Fruit fly (Drosophila melanogaster) whole organism: ENCODE measurements around the gene CG42577.
"Not testable (repeated sequence)": the region's sequence is repeated elsewhere in the genome, so short reads cannot be mapped to it uniquely, and the experiment has no call there.

Experiments used
- CG8478 ChIP-seq: fragments of >200 bp; optimal IDR thresholded peaks from 2 replicates; lab custom pipeline; 2018; ENCODE audit warnings: inconsistent platforms
- Dll ChIP-seq: fragments of >200 bp; optimal IDR thresholded peaks from 2 replicates; lab custom pipeline; 2017
- EcR ChIP-seq, 2 experiments: fragments of >200 bp; optimal IDR thresholded peaks; 2 replicates each; lab custom pipeline; 2017; ENCODE audit warnings: missing biosample characterization in 2 of 2, missing genetic modification characterization in 2 of 2, missing genetic modification reagents in 2 of 2
- pan ChIP-seq: fragments of >200 bp; optimal IDR thresholded peaks from 2 replicates; lab custom pipeline; 2017
- psq ChIP-seq: fragments of >200 bp; optimal IDR thresholded peaks from 2 replicates; lab custom pipeline; 2017
- usp ChIP-seq: fragments of >200 bp; optimal IDR thresholded peaks from 2 replicates; lab custom pipeline; 2017; ENCODE audit warnings: missing biosample characterization, missing genetic modification characterization, mixed read lengths

Gene CG42577

dm6 chrX:20258939-20259338 is at the start of gene CG42577:
CG42577 (plus strand) TSS chrX:20259239.
- TF ChIP-seq CG8478 (lab: Kevin White, UChicago); pan (lab: Kevin White, UChicago); EcR (GFP tag; optimal IDR thresholded peaks at IDR 0.05; lab: Kevin White, UChicago): not testable (repeated sequence)

dm6 chrX:20209503-20209902 is 49.5 kb upstream of the CG42577 start, which contains the start of gene SdicB:
SdicB (minus strand) TSS chrX:20209603.
- not testable (repeated sequence) for TF ChIP-seq EcR (GFP tag; optimal IDR thresholded peaks at IDR 0.05; lab: Kevin White, UChicago); Dll (lab: Kevin White, UChicago); CG8478 (lab: Kevin White, UChicago)

- TF ChIP-seq pan, CG8478, Dll (lab: Kevin White, UChicago): not testable (repeated sequence)
These were observed 41.9 kb upstream of the CG42577 start, which contains the start of gene SdicC for dm6 chrX:20217159-20217558. SdicC (minus strand) TSS chrX:20217259.

dm6 chrX:20224920-20225319 is 34.1 kb upstream of the CG42577 start, which contains the start of gene Sdic4:
Sdic4 (minus strand) TSS chrX:20225020.
- TF ChIP-seq Dll (lab: Kevin White, UChicago); usp (GFP tag; lab: Kevin White, UChicago); pan (lab: Kevin White, UChicago): not testable (repeated sequence)

- TF ChIP-seq EcR (GFP tag; optimal IDR thresholded peaks at IDR 0.05; lab: Kevin White, UChicago): no peak
- TF ChIP-seq usp (GFP tag; lab: Kevin White, UChicago): no peak
- no peak for TF ChIP-seq pan (lab: Kevin White, UChicago)
- no peak for TF ChIP-seq psq (lab: Kevin White, UChicago)
These were observed 27.4 kb upstream of the CG42577 start for dm6 chrX:20231658-20232057.

- TF ChIP-seq CG8478 (lab: Kevin White, UChicago): no peak
- TF ChIP-seq psq (lab: Kevin White, UChicago): no peak
These were observed 23.1 kb upstream of the CG42577 start, which contains the start of gene sw for dm6 chrX:20235794-20236513. sw (minus strand) TSS chrX:20236382.

- TF ChIP-seq psq (lab: Kevin White, UChicago) (no peak), pan (lab: Kevin White, UChicago) (no peak), CG8478 (lab: Kevin White, UChicago) (no peak), usp (GFP tag; lab: Kevin White, UChicago) (no peak), Dll (lab: Kevin White, UChicago) (no peak), EcR (GFP tag; optimal IDR thresholded peaks at IDR 0.05; lab: Kevin White, UChicago) (no peak)
These were observed 21.1 kb upstream of the CG42577 start for dm6 chrX:20237914-20238313.

dm6 chrX:20238736-20239607 is 20.1 kb upstream of the CG42577 start:
- TF ChIP-seq CG8478 (lab: Kevin White, UChicago) (no peak), usp (GFP tag; lab: Kevin White, UChicago) (no peak), pan (lab: Kevin White, UChicago) (no peak), EcR (GFP tag; optimal IDR thresholded peaks at IDR 0.05; lab: Kevin White, UChicago) (no peak), Dll (lab: Kevin White, UChicago) (no peak), psq (lab: Kevin White, UChicago) (no peak)

dm6 chrX:20239608-20239941 is 19.5 kb upstream of the CG42577 start, which contains the start of gene obst-A:
obst-A (plus strand) TSS chrX:20239855.
- TF ChIP-seq CG8478 (lab: Kevin White, UChicago): no peak
- no peak for TF ChIP-seq psq (lab: Kevin White, UChicago)
- no peak for TF ChIP-seq usp (GFP tag; lab: Kevin White, UChicago)

- TF ChIP-seq EcR (GFP tag; optimal IDR thresholded peaks at IDR 0.05; lab: Kevin White, UChicago) (no peak), pan (lab: Kevin White, UChicago) (no peak), CG8478 (lab: Kevin White, UChicago) (no peak), psq (lab: Kevin White, UChicago) (no peak), Dll (lab: Kevin White, UChicago) (no peak), usp (GFP tag; lab: Kevin White, UChicago) (no peak)
These were observed 18.4 kb upstream of the CG42577 start for dm6 chrX:20240518-20241186.

dm6 chrX:20243274-20243839 is 15.7 kb upstream of the CG42577 start:
- TF ChIP-seq CG8478 (lab: Kevin White, UChicago): no peak
- no peak for TF ChIP-seq usp (GFP tag; lab: Kevin White, UChicago)
- TF ChIP-seq psq (lab: Kevin White, UChicago): no peak
- TF ChIP-seq EcR (GFP tag; optimal IDR thresholded peaks at IDR 0.05; lab: Kevin White, UChicago): no peak
- TF ChIP-seq pan (lab: Kevin White, UChicago): no peak
- TF ChIP-seq Dll (lab: Kevin White, UChicago): no peak
